Worm (Caenorhabditis elegans) whole organism, L3 larva: Measurements from ENCODE around the gene zig-4.

ENCODE experiments used
- ceh-28 ChIP-seq: fragments of 150-350 bp; optimal IDR thresholded peaks from 2 replicates; lab custom pipeline; 2014; ENCODE audit warnings: missing biosample characterization, missing genetic modification reagents, missing genetic modification characterization
- elt-1 ChIP-seq: fragments of 150-350 bp; optimal IDR thresholded peaks from 2 replicates; lab custom pipeline; 2014; ENCODE audit warnings: missing biosample characterization, missing genetic modification characterization
- elt-3 ChIP-seq, 3 experiments: fragments of 150-350 bp in 1 of 3; sonication (generic microtip) in 2 of 3; optimal IDR thresholded peaks; 2 replicates in 2 of 3; 4 replicates in 1 of 3; lab custom pipeline; 2014 to 2017; ENCODE audit warnings: missing biosample characterization in 3 of 3, missing genetic modification characterization in 3 of 3
- lin-15B ChIP-seq: fragments of 150-350 bp; optimal IDR thresholded peaks from 2 replicates; lab custom pipeline; 2014; ENCODE audit warnings: missing biosample characterization, missing genetic modification characterization
- mdl-1 ChIP-seq: fragments of 150-350 bp; optimal IDR thresholded peaks from 2 replicates; lab custom pipeline; 2014; ENCODE audit warnings: missing biosample characterization, missing genetic modification characterization
- nhr-11 ChIP-seq: fragments of 150-350 bp; optimal IDR thresholded peaks from 2 replicates; lab custom pipeline; 2014; ENCODE audit warnings: missing biosample characterization, missing genetic modification characterization
- nhr-12 ChIP-seq: fragments of 150-350 bp; optimal IDR thresholded peaks from 2 replicates; lab custom pipeline; 2014; ENCODE audit warnings: missing biosample characterization, missing genetic modification characterization
- nhr-76 ChIP-seq: fragments of 150-350 bp; sonication (generic microtip); optimal IDR thresholded peaks from 5 replicates; lab custom pipeline; 2014; ENCODE audit warnings: missing biosample characterization, missing genetic modification characterization
- nhr-77 ChIP-seq: fragments of 150-350 bp; optimal IDR thresholded peaks from 2 replicates; lab custom pipeline; 2014; ENCODE audit warnings: missing biosample characterization, missing genetic modification characterization
- snpc-4 ChIP-seq: fragments of 150-350 bp; optimal IDR thresholded peaks from 2 replicates; lab custom pipeline; 2014; ENCODE audit warnings: missing biosample characterization, missing genetic modification characterization
- ztf-4 ChIP-seq: fragments of 150-350 bp; optimal IDR thresholded peaks from 2 replicates; lab custom pipeline; 2014; ENCODE audit warnings: missing biosample characterization, missing genetic modification characterization

DNA sequence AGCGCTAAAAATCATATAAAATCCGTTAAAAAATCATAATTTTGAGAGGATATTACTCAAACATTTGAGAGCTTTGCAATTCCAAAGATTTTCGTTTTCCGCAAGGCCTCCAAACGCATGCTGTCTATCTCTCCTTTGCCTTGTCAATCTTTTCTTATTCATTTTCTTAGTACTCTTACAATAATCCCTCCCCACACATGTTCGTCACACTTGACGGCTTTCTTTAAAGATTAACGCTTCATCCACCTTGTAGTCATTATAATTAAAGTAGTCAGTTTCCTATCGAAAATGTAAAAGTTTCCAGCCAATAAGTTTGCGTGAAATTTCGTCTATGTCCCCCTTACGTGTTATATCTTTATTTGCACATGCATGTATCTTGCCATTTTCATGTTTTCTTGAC lies 25.1 kb upstream of the zig-4 start:
- no peak for TF ChIP-seq nhr-76
- TF ChIP-seq nhr-77 (tag; lab: Kevin White, UChicago) = no peak
- no peak for TF ChIP-seq elt-3 (tag; optimal IDR thresholded peaks at IDR 0.05; lab: Kevin White, UChicago)
- no peak for TF ChIP-seq mdl-1
- TF ChIP-seq nhr-11 (tag; lab: Kevin White, UChicago) = no peak
- TF ChIP-seq elt-1 (tag; lab: Kevin White, UChicago) = no peak
- no peak for TF ChIP-seq ztf-4
- TF ChIP-seq snpc-4 = no peak
- no peak for TF ChIP-seq lin-15B (tag; lab: Kevin White, UChicago)
- TF ChIP-seq nhr-12 = no peak
- no peak for TF ChIP-seq ceh-28
